Worm (Caenorhabditis elegans) whole organism, late embryonic: ENCODE data around the gene M02B1.3.

Source experiments
- C38D4.7 ChIP-seq: fragments of 200-800 bp; sonication (Bioruptor generic); optimal IDR thresholded peaks from 2 replicates; lab custom pipeline; 2018; ENCODE audit warnings: mild to moderate bottlenecking, missing genetic modification characterization, moderate library complexity, missing compliant biosample characterization
- K09A11.1 ChIP-seq: sonication (generic microtip); optimal IDR thresholded peaks from 2 replicates; lab custom pipeline; 2017; ENCODE audit warnings: antibody characterized with exemption, mild to moderate bottlenecking, missing genetic modification characterization, missing compliant biosample characterization; ENCODE audit not compliant: insufficient read depth
- ceh-19 ChIP-seq: fragments of 200-800 bp; sonication (Bioruptor generic); optimal IDR thresholded peaks from 2 replicates; lab custom pipeline; 2018; ENCODE audit warnings: mild to moderate bottlenecking, missing genetic modification characterization, missing compliant biosample characterization
- ceh-22 ChIP-seq: sonication (generic microtip); optimal IDR thresholded peaks from 2 replicates; lab custom pipeline; 2017; ENCODE audit warnings: missing biosample characterization, missing genetic modification characterization
- ceh-31 ChIP-seq: sonication (generic microtip); optimal IDR thresholded peaks from 2 replicates; lab custom pipeline; 2016; ENCODE audit warnings: missing genetic modification characterization, missing compliant biosample characterization
- ceh-45 ChIP-seq: fragments of 200-800 bp; sonication (Bioruptor generic); IDR thresholded peaks from 2 replicates; pipeline ENCODE4 v1.3.6; 2022; ENCODE audit warnings: missing genetic modification reagents, missing genetic modification characterization, missing compliant biosample characterization
- ceh-6 ChIP-seq: fragments of 200-800 bp; sonication (Bioruptor generic); optimal IDR thresholded peaks from 2 replicates; lab custom pipeline; 2018; ENCODE audit warnings: mild to moderate bottlenecking, missing genetic modification characterization, missing compliant biosample characterization
- elt-4 ChIP-seq: sonication (generic microtip); optimal IDR thresholded peaks from 2 replicates; lab custom pipeline; 2016; ENCODE audit warnings: missing genetic modification characterization, missing compliant biosample characterization
- ets-4 ChIP-seq: sonication (generic microtip); optimal IDR thresholded peaks from 2 replicates; lab custom pipeline; 2016; ENCODE audit warnings: missing genetic modification characterization, missing compliant biosample characterization
- eyg-1 ChIP-seq: sonication (generic microtip); optimal IDR thresholded peaks from 2 replicates; lab custom pipeline; 2016; ENCODE audit warnings: missing genotype, missing genetic modification characterization, missing compliant biosample characterization
- fax-1 ChIP-seq: sonication (generic microtip); optimal IDR thresholded peaks from 2 replicates; lab custom pipeline; 2016; ENCODE audit warnings: missing genotype, missing genetic modification characterization, missing compliant biosample characterization
- fkh-10 ChIP-seq: fragments of 150-350 bp; optimal IDR thresholded peaks from 2 replicates; lab custom pipeline; 2014; ENCODE audit warnings: missing biosample characterization, missing genetic modification reagents, missing genetic modification characterization
- fkh-6 ChIP-seq: sonication (generic microtip); optimal IDR thresholded peaks from 2 replicates; lab custom pipeline; 2016; ENCODE audit warnings: missing genetic modification characterization, missing compliant biosample characterization
- hlh-15 ChIP-seq: sonication (generic microtip); optimal IDR thresholded peaks from 2 replicates; lab custom pipeline; 2016; ENCODE audit warnings: missing genetic modification characterization, missing compliant biosample characterization
- hlh-30 ChIP-seq: sonication (generic microtip); optimal IDR thresholded peaks from 2 replicates; lab custom pipeline; 2017; ENCODE audit warnings: antibody characterized with exemption, missing genetic modification characterization, missing compliant biosample characterization; ENCODE audit not compliant: insufficient read depth
- hlh-6 ChIP-seq: sonication (generic microtip); optimal IDR thresholded peaks from 2 replicates; lab custom pipeline; 2016; ENCODE audit warnings: missing genotype, missing genetic modification characterization, missing compliant biosample characterization
- hlh-8 ChIP-seq: sonication (generic microtip); optimal IDR thresholded peaks from 2 replicates; lab custom pipeline; 2016; ENCODE audit warnings: missing genotype, missing genetic modification characterization, missing compliant biosample characterization
- lim-6 ChIP-seq: sonication (generic microtip); optimal IDR thresholded peaks from 2 replicates; lab custom pipeline; 2016; ENCODE audit warnings: missing genetic modification characterization, missing compliant biosample characterization
- mec-3 ChIP-seq: sonication (generic microtip); optimal IDR thresholded peaks from 2 replicates; lab custom pipeline; 2016; ENCODE audit warnings: borderline replicate concordance, missing genetic modification characterization, missing compliant biosample characterization
- nhr-11 ChIP-seq: fragments of 150-350 bp; optimal IDR thresholded peaks from 2 replicates; lab custom pipeline; 2014; ENCODE audit warnings: missing biosample characterization, missing genetic modification characterization
- npax-4 ChIP-seq: sonication (generic microtip); optimal IDR thresholded peaks from 2 replicates; lab custom pipeline; 2016; ENCODE audit warnings: missing genetic modification characterization, missing compliant biosample characterization
- pag-3 ChIP-seq: sonication (generic microtip); optimal IDR thresholded peaks from 2 replicates; lab custom pipeline; 2016; ENCODE audit warnings: missing compliant biosample characterization, missing genetic modification characterization, borderline replicate concordance
- pat-9 ChIP-seq: fragments of 200-800 bp; sonication (Bioruptor generic); optimal IDR thresholded peaks from 2 replicates; lab custom pipeline; 2018; ENCODE audit warnings: mild to moderate bottlenecking, missing genetic modification characterization, moderate library complexity, missing compliant biosample characterization
- pax-1 ChIP-seq: fragments of 150-350 bp; optimal IDR thresholded peaks from 2 replicates; lab custom pipeline; 2014; ENCODE audit warnings: missing biosample characterization, missing genetic modification characterization
- pha-2 ChIP-seq: sonication (generic microtip); optimal IDR thresholded peaks from 2 replicates; lab custom pipeline; 2017; ENCODE audit warnings: mild to moderate bottlenecking, missing genetic modification characterization, missing compliant biosample characterization
- ref-2 ChIP-seq: sonication (generic microtip); optimal IDR thresholded peaks from 2 replicates; lab custom pipeline; 2016; ENCODE audit warnings: missing genetic modification characterization, missing compliant biosample characterization
- sox-2 ChIP-seq: fragments of 200-800 bp; sonication (Bioruptor generic); IDR thresholded peaks from 2 replicates; pipeline ENCODE4 v1.3.6; 2022; ENCODE audit warnings: missing genetic modification reagents, missing genetic modification characterization, missing compliant biosample characterization
- sox-4 ChIP-seq: sonication (generic microtip); optimal IDR thresholded peaks from 2 replicates; lab custom pipeline; 2017; ENCODE audit warnings: mild to moderate bottlenecking, missing genetic modification characterization, inconsistent platforms, missing compliant biosample characterization
- ttx-3 ChIP-seq: sonication (generic microtip); optimal IDR thresholded peaks from 2 replicates; lab custom pipeline; 2016; ENCODE audit warnings: missing genetic modification reagents, missing genetic modification characterization, missing compliant biosample characterization
- unc-3 ChIP-seq, 2 experiments: fragments of 200-800 bp in 1 of 2; sonication (Bioruptor generic) in 1 of 2; sonication (generic microtip) in 1 of 2; conservative IDR thresholded peaks in 1 of 2; optimal IDR thresholded peaks in 1 of 2; 2 replicates each; pipeline versions ENCODE4 v1.3.6 to Lab custom; 2016 to 2022; ENCODE audit warnings: missing compliant biosample characterization in 2 of 2, missing genetic modification characterization in 2 of 2, missing genetic modification reagents in 1 of 2
- unc-42 ChIP-seq: sonication (generic microtip); optimal IDR thresholded peaks from 2 replicates; lab custom pipeline; 2016; ENCODE audit warnings: missing genotype, missing genetic modification characterization, missing compliant biosample characterization
- zip-5 ChIP-seq: sonication (generic microtip); optimal IDR thresholded peaks from 2 replicates; lab custom pipeline; 2016; ENCODE audit warnings: missing genetic modification characterization, missing compliant biosample characterization

The M02B1.3 gene

ce11 chrIV:12836208-12836607 lies at the start of gene M02B1.3:
Gene M02B1.3, plus strand, starts transcription at chrIV:12836508.
- TF ChIP-seq ceh-31 (peak; percentile 9), ets-4 (tag; lab: Kevin White, UChicago) (no peak), ceh-45 (GFP tag; lab: Robert Waterston, UW) (no peak), hlh-6 (peak; percentile 11)

- TF ChIP-seq fkh-10 (GFP tag; lab: Kevin White, UChicago) (no peak), elt-4 (tag; lab: Kevin White, UChicago) (no peak), pax-1 (tag; lab: Kevin White, UChicago) (no peak), nhr-11 (no peak), unc-42 (tag; lab: Kevin White, UChicago) (no peak), hlh-15 (tag; lab: Kevin White, UChicago) (no peak), ets-4 (tag; lab: Kevin White, UChicago) (no peak), ref-2 (tag; lab: Kevin White, UChicago) (no peak), ttx-3 (tag; lab: Kevin White, UChicago) (no peak), pat-9 (tag; lab: Kevin White, UChicago) (no peak), sox-4 (tag; lab: Kevin White, UChicago) (no peak), ceh-31 (no peak), ceh-19 (GFP tag; lab: Kevin White, UChicago) (no peak), K09A11.1 (tag; lab: Kevin White, UChicago) (no peak), pha-2 (tag; lab: Kevin White, UChicago) (no peak), sox-2 (GFP tag; lab: Robert Waterston, UW) (no peak), fkh-6 (no peak), hlh-8 (tag; lab: Kevin White, UChicago) (no peak)
Observed at ce11 chrIV:12789088-12789487, 47.2 kb upstream of the M02B1.3 start, which contains the start of gene F07C6.3. Gene F07C6.3, plus strand, starts transcription at chrIV:12789235.

- no peak for TF ChIP-seq hlh-30 (tag; lab: Kevin White, UChicago)
- no peak for TF ChIP-seq zip-5 (tag; lab: Kevin White, UChicago)
- no peak for TF ChIP-seq unc-3 (GFP tag; conservative IDR thresholded peaks at IDR 0.05; lab: Robert Waterston, UW)
- no peak for TF ChIP-seq unc-3 (tag; optimal IDR thresholded peaks at IDR 0.05; lab: Kevin White, UChicago)
- TF ChIP-seq pag-3 (tag; lab: Kevin White, UChicago) = no peak
- TF ChIP-seq ceh-31 = no peak
- no peak for TF ChIP-seq ref-2 (tag; lab: Kevin White, UChicago)
- no peak for TF ChIP-seq nhr-11
- TF ChIP-seq ceh-22 (tag; lab: Kevin White, UChicago) = no peak
- TF ChIP-seq npax-4 (tag; lab: Kevin White, UChicago) = no peak
- TF ChIP-seq ceh-6 (GFP tag; lab: Kevin White, UChicago) = no peak
- no peak for TF ChIP-seq C38D4.7 (GFP tag; lab: Kevin White, UChicago)
- TF ChIP-seq, all 69 proteins: peak for 0
Observed at ce11 chrIV:12790871-12791270, 45.4 kb upstream of the M02B1.3 start, which contains the start of gene F07C6.2. Gene F07C6.2, plus strand, starts transcription at chrIV:12791171.

- TF ChIP-seq hlh-8 (tag; lab: Kevin White, UChicago) (no peak), fkh-6 (no peak), ceh-19 (GFP tag; lab: Kevin White, UChicago) (no peak), mec-3 (tag; lab: Kevin White, UChicago) (no peak), pag-3 (tag; lab: Kevin White, UChicago) (no peak), eyg-1 (tag; lab: Kevin White, UChicago) (no peak), ets-4 (tag; lab: Kevin White, UChicago) (no peak), zip-5 (tag; lab: Kevin White, UChicago) (no peak), elt-4 (tag; lab: Kevin White, UChicago) (no peak), fax-1 (tag; lab: Kevin White, UChicago) (no peak), lim-6 (tag; lab: Kevin White, UChicago) (no peak), nhr-11 (no peak)
- TF ChIP-seq, all 69 proteins: peak for 0
Observed at ce11 chrIV:12792494-12792893, 43.8 kb upstream of the M02B1.3 start, which contains the start of gene F07C6.6. Gene F07C6.6, plus strand, starts transcription at chrIV:12792794.
